Worm (Caenorhabditis elegans): Measurements from ENCODE around the gene T06D4.1.

T06D4.1 gene

DNA sequence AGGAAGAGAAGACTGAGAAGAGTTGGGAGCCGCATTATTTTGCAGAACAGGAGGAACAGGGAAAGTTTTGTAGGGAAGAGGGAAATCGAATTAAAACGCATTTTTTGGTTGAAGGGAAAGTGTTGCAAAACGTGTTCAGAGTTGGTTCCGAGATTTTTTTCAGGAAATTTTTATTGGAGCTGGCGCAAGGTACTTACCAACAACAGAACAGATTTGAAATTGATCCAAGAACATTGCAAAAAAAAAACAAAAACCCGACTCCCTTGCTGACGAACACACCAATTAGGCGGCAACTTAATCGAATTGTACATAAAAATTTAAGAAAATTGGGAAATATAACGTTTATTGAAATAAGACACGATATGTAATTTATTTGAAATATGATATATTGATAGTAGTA is 43.1 kb upstream of the T06D4.1 start, which contains the start of gene F14D2.7 (continued):
- TF ChIP-seq egl-18 (GFP tag; IDR thresholded peaks at IDR 0.05), result no peak

DNA sequence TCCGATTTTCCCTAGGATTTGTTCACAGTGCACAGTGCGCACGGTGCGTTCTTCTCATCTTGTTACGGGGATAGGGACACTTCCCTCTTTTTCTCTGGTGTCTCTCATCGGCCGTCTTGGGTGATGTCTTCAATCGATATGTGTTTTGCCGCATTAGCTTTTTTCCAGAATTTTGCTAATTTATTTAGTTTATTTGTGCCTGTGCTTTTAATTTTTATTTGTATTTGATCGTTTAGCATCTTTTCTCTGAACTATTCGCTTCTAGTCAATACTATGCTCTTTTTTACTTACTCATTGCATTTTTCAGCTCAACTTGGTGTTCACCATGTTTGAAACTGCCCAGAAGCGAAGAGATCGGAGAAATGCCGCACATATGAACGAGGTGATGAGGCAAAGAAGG is 41.4 kb upstream of the T06D4.1 start, which contains the start of gene F14D2.5:
Gene F14D2.5, plus strand, starts transcription at position 301 of the 400 bp plus-strand sequence.
- no peak for TF ChIP-seq chd-7 (tag; optimal IDR thresholded peaks at IDR 0.05)
- TF ChIP-seq egrh-3 (GFP tag; IDR thresholded peaks at IDR 0.05), result no peak
- no peak for TF ChIP-seq F49E8.2 (tag; optimal IDR thresholded peaks at IDR 0.05; ENCODE audit: insufficient read depth)
- no peak for TF ChIP-seq repo-1 (tag; optimal IDR thresholded peaks at IDR 0.05)
- TF ChIP-seq D2030.7 (GFP tag; IDR thresholded peaks at IDR 0.05), result no peak
- TF ChIP-seq Y53G8AR.9 (GFP tag; conservative IDR thresholded peaks at IDR 0.05), result no peak
- TF ChIP-seq tbp1 (GFP tag; optimal IDR thresholded peaks at IDR 0.05), result no peak

ce11 chrII:3340818-3341217 is 40.8 kb upstream of the T06D4.1 start:
- TF ChIP-seq zfh-2 (GFP tag; conservative IDR thresholded peaks at IDR 0.05), result peak; percentile 72
- TF ChIP-seq nhr-27 (tag; optimal IDR thresholded peaks at IDR 0.05), result no peak
- peak; percentile 73 for TF ChIP-seq egrh-3 (GFP tag; IDR thresholded peaks at IDR 0.05)
- TF ChIP-seq Y95B8A.8 (GFP tag; IDR thresholded peaks at IDR 0.05), result 0 out of 2 replicates have a peak, but pooled peaks have one; percentile 18
- no peak for TF ChIP-seq unc-130 (GFP tag; optimal IDR thresholded peaks at IDR 0.05)

DNA sequence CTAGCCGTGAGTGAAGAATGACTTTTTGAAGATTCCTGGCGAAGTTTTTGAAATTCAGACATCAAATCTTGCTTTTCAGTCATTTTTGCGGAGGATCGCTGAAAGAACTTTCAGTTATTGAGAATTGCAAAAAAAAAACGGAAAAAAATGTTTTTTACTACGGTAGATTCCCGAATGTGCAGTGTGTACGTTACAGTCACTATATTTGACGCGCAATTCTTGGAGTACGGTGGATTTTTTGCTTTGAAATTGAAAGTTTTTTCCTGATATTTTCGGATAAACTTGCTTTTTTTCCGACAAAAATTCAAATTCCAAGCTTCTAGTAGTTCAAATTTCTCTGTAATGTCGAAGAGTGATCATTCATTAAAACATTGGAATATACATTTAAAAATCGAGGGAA is 39.6 kb upstream of the T06D4.1 start, which contains the start of gene F14D2.11:
Gene F14D2.11, minus strand, starts transcription at position 101 of the 400 bp plus-strand sequence.
- TF ChIP-seq T07F8.4 (tag; optimal IDR thresholded peaks at IDR 0.05), result no peak
- peak; percentile 68 for TF ChIP-seq lsl-1 (GFP tag; optimal IDR thresholded peaks at IDR 0.05)
- no peak for TF ChIP-seq mes-4 (tag; optimal IDR thresholded peaks at IDR 0.05)
- no peak for TF ChIP-seq ztf-26 (tag; optimal IDR thresholded peaks at IDR 0.05)
- TF ChIP-seq madf-3 (GFP tag; IDR thresholded peaks at IDR 0.05), result 0 out of 2 replicates have a peak, but pooled peaks have one; percentile 21

- no peak for TF ChIP-seq ztf-28 (GFP tag; IDR thresholded peaks at IDR 0.05)
- no peak for TF ChIP-seq D2030.7 (GFP tag; IDR thresholded peaks at IDR 0.05)
- no peak for TF ChIP-seq pha-4 (tag; optimal IDR thresholded peaks at IDR 0.05)
- no peak for TF ChIP-seq pbrm-1 (GFP tag; IDR thresholded peaks at IDR 0.05)
- no peak for TF ChIP-seq madf-6 (GFP tag; IDR thresholded peaks at IDR 0.05)
These were observed 37.9 kb upstream of the T06D4.1 start, which contains the start of gene F14D2.15 for ce11 chrII:3343714-3344113. TSS of gene F14D2.15 (minus strand) at chrII:3343814.

ce11 chrII:3344917-3345316 is 36.7 kb upstream of the T06D4.1 start, which contains the start of gene bath-28:
TSS of gene bath-28 (minus strand) at chrII:3344967.
- TF ChIP-seq lsl-1 (GFP tag; optimal IDR thresholded peaks at IDR 0.05) (peak; percentile 72), K11D2.4 (GFP tag; IDR thresholded peaks at IDR 0.05) (no peak), pha-4 (tag; optimal IDR thresholded peaks at IDR 0.05) (no peak), bed-2 (GFP tag; IDR thresholded peaks at IDR 0.05) (no peak), atf-7 (tag; optimal IDR thresholded peaks at IDR 0.05) (no peak), mxl-1 (tag; optimal IDR thresholded peaks at IDR 0.05) (no peak), repo-1 (tag; optimal IDR thresholded peaks at IDR 0.05) (no peak), D2030.7 (GFP tag; IDR thresholded peaks at IDR 0.05) (peak; percentile 36; the same call in 1 of the 2 replicates), bed-1 (GFP tag; IDR thresholded peaks at IDR 0.05) (no peak), sdz-38 (tag; optimal IDR thresholded peaks at IDR 0.05) (no peak), madf-6 (GFP tag; IDR thresholded peaks at IDR 0.05) (peak; percentile 54; the same call in 1 of the 2 replicates), F39B2.1 (GFP tag; IDR thresholded peaks at IDR 0.05) (no peak), F52B5.7 (tag; optimal IDR thresholded peaks at IDR 0.05) (no peak), snpc-4 (GFP tag; optimal IDR thresholded peaks at IDR 0.05) (no peak), snpc-4 (tag; optimal IDR thresholded peaks at IDR 0.05) (no peak)
